Fruit fly (Drosophila melanogaster) whole organism, embryonic: ENCODE measurements around the gene CG42536.

ENCODE experiments used
- Atf-2 ChIP-seq: fragments of 200-800 bp; sonication (Bioruptor generic); optimal IDR thresholded peaks from 2 replicates; lab custom pipeline; 2016; ENCODE audit warnings: missing biosample characterization, missing genetic modification characterization
- B-H1 ChIP-seq: fragments of 200-800 bp; sonication (Bioruptor generic); IDR thresholded peaks from 3 replicates; pipeline ENCODE4 v1.3.6; 2022; ENCODE audit warnings: missing biosample characterization, missing genetic modification characterization
- Bdp1 ChIP-seq: fragments of 200-800 bp; sonication (Bioruptor generic); optimal IDR thresholded peaks from 3 replicates; lab custom pipeline; 2016; ENCODE audit warnings: missing biosample characterization, missing genetic modification characterization
- CG10979 ChIP-seq: fragments of 200-800 bp; sonication (Bioruptor generic); optimal IDR thresholded peaks from 2 replicates; lab custom pipeline; 2018; ENCODE audit warnings: missing biosample characterization, mild to moderate bottlenecking, missing genetic modification characterization, moderate library complexity
- CG11504 ChIP-seq: fragments of 200-800 bp; sonication (Bioruptor generic); optimal IDR thresholded peaks from 3 replicates; lab custom pipeline; 2019; ENCODE audit warnings: missing biosample characterization, mild to moderate bottlenecking, missing genetic modification characterization, moderate library complexity
- CG1233 ChIP-seq: fragments of 200-800 bp; sonication (Bioruptor generic); optimal IDR thresholded peaks from 4 replicates; lab custom pipeline; 2018; ENCODE audit warnings: missing biosample characterization, mild to moderate bottlenecking, missing genetic modification characterization
- CG14710 ChIP-seq: fragments of 200-800 bp; sonication (Bioruptor generic); optimal IDR thresholded peaks from 3 replicates; lab custom pipeline; 2019; ENCODE audit warnings: missing biosample characterization, mild to moderate bottlenecking, missing genetic modification characterization, moderate library complexity
- CG1647 ChIP-seq: fragments of 200-800 bp; sonication (Bioruptor generic); optimal IDR thresholded peaks from 3 replicates; lab custom pipeline; 2016; ENCODE audit warnings: missing biosample characterization, missing genetic modification characterization
- CG17612 ChIP-seq: fragments of 200-800 bp; sonication (Bioruptor generic); IDR thresholded peaks from 2 replicates; pipeline ENCODE4 v1.3.6; 2022; ENCODE audit warnings: missing biosample characterization, missing genetic modification characterization
- CG18011 ChIP-seq: fragments of 200-800 bp; sonication (Bioruptor generic); optimal IDR thresholded peaks from 2 replicates; lab custom pipeline; 2017; ENCODE audit warnings: missing biosample characterization, missing genetic modification characterization, mild to moderate bottlenecking, moderate library complexity, missing genotype
- CG1832 ChIP-seq: fragments of 200-800 bp; sonication (Bioruptor generic); optimal IDR thresholded peaks from 2 replicates; lab custom pipeline; 2017; ENCODE audit warnings: missing biosample characterization, mild to moderate bottlenecking, missing genetic modification characterization, inconsistent platforms
- CG2199 ChIP-seq: fragments of 200-800 bp; sonication (Bioruptor generic); IDR thresholded peaks from 3 replicates; pipeline ENCODE4 v1.3.6; 2022; ENCODE audit warnings: missing biosample characterization, missing genetic modification characterization
- CG2678 ChIP-seq: fragments of 200-800 bp; sonication (Bioruptor generic); optimal IDR thresholded peaks from 3 replicates; lab custom pipeline; 2019; ENCODE audit warnings: missing biosample characterization, mild to moderate bottlenecking, missing genetic modification characterization, moderate library complexity
- CG30020 ChIP-seq: fragments of 200-800 bp; optimal IDR thresholded peaks from 2 replicates; lab custom pipeline; 2019; ENCODE audit warnings: missing biosample characterization, mild to moderate bottlenecking, missing genetic modification characterization, moderate library complexity
- CG30403 ChIP-seq: fragments of 200-800 bp; sonication (Bioruptor generic); optimal IDR thresholded peaks from 3 replicates; lab custom pipeline; 2016; ENCODE audit warnings: missing biosample characterization, missing genetic modification characterization
- CG34422 ChIP-seq: fragments of 200-800 bp; sonication (Bioruptor generic); IDR thresholded peaks from 3 replicates; pipeline ENCODE4 v1.3.6; 2022; ENCODE audit warnings: missing biosample characterization, missing genetic modification characterization
- CG4854 ChIP-seq: fragments of 200-800 bp; sonication (Bioruptor generic); optimal IDR thresholded peaks from 2 replicates; lab custom pipeline; 2016; ENCODE audit warnings: missing biosample characterization, missing genetic modification characterization, inconsistent platforms
- CG6765 ChIP-seq: fragments of 200-800 bp; sonication (Bioruptor generic); optimal IDR thresholded peaks from 3 replicates; lab custom pipeline; 2017; ENCODE audit warnings: missing biosample characterization, mild to moderate bottlenecking, missing genetic modification characterization
- CG9727 ChIP-seq: fragments of 200-800 bp; sonication (Bioruptor generic); optimal IDR thresholded peaks from 3 replicates; lab custom pipeline; 2017; ENCODE audit warnings: missing biosample characterization, mild to moderate bottlenecking, missing genetic modification characterization
- CHES-1-like ChIP-seq: fragments of 200-800 bp; sonication (Bioruptor generic); optimal IDR thresholded peaks from 2 replicates; lab custom pipeline; 2016; ENCODE audit warnings: missing biosample characterization, missing genetic modification characterization
- Camta ChIP-seq: fragments of 200-800 bp; sonication (Bioruptor generic); optimal IDR thresholded peaks from 2 replicates; lab custom pipeline; 2016; ENCODE audit warnings: missing biosample characterization, missing genetic modification characterization
- Drgx ChIP-seq: fragments of 200-800 bp; sonication (Bioruptor generic); IDR thresholded peaks from 2 replicates; pipeline ENCODE4 v1.3.6; 2022; ENCODE audit warnings: missing biosample characterization, missing genetic modification characterization
- Mes4 ChIP-seq: fragments of 200-800 bp; sonication (Bioruptor generic); optimal IDR thresholded peaks from 2 replicates; lab custom pipeline; 2016; ENCODE audit warnings: missing biosample characterization, missing genetic modification characterization
- NFAT ChIP-seq: fragments of 200-800 bp; sonication (Bioruptor generic); IDR thresholded peaks from 2 replicates; pipeline ENCODE4 v1.3.6; 2022; ENCODE audit warnings: missing biosample characterization, missing genetic modification characterization
- Oaz ChIP-seq: fragments of 200-800 bp; sonication (Bioruptor generic); IDR thresholded peaks from 2 replicates; pipeline ENCODE4 v1.3.6; 2022; ENCODE audit warnings: missing biosample characterization, missing genetic modification characterization
- Poxn ChIP-seq: fragments of 200-800 bp; sonication (Bioruptor generic); IDR thresholded peaks from 2 replicates; pipeline ENCODE4 v1.3.6; 2022; ENCODE audit warnings: missing biosample characterization, missing genetic modification characterization
- Ptx1 ChIP-seq: fragments of 200-800 bp; sonication (Bioruptor generic); IDR thresholded peaks from 2 replicates; pipeline ENCODE4 v1.3.6; 2022; ENCODE audit warnings: missing biosample characterization, missing genetic modification characterization
- Rfx ChIP-seq: fragments of 200-800 bp; sonication (Bioruptor generic); IDR thresholded peaks from 2 replicates; pipeline ENCODE4 v1.3.6; 2022; ENCODE audit warnings: missing biosample characterization, missing genetic modification characterization
- Sry-δ ChIP-seq: fragments of 200-800 bp; sonication (Bioruptor generic); optimal IDR thresholded peaks from 2 replicates; lab custom pipeline; 2016; ENCODE audit warnings: missing biosample characterization, missing genetic modification characterization
- TFAM ChIP-seq: fragments of 200-800 bp; sonication (Bioruptor generic); optimal IDR thresholded peaks from 2 replicates; lab custom pipeline; 2017; ENCODE audit warnings: missing biosample characterization, missing genetic modification characterization, inconsistent platforms
- Xbp1 ChIP-seq: fragments of 200-800 bp; sonication (Bioruptor generic); optimal IDR thresholded peaks from 3 replicates; lab custom pipeline; 2016; ENCODE audit warnings: missing biosample characterization, mild to moderate bottlenecking, missing genetic modification characterization
- ap ChIP-seq: fragments of 200-800 bp; sonication (Bioruptor generic); IDR thresholded peaks from 2 replicates; pipeline ENCODE4 v1.3.6; 2022; ENCODE audit warnings: missing biosample characterization, missing genetic modification characterization
- ase ChIP-seq: fragments of 200-800 bp; sonication (Bioruptor generic); IDR thresholded peaks from 3 replicates; pipeline ENCODE4 v1.3.6; 2022; ENCODE audit warnings: missing biosample characterization, missing genetic modification characterization
- croc ChIP-seq: fragments of 200-800 bp; sonication (Bioruptor generic); conservative IDR thresholded peaks from 3 replicates; pipeline ENCODE4 v1.3.6; 2022; ENCODE audit warnings: missing biosample characterization, missing genetic modification characterization
- dati ChIP-seq: fragments of 200-800 bp; sonication (Bioruptor generic); IDR thresholded peaks from 2 replicates; pipeline ENCODE4 v1.3.6; 2022; ENCODE audit warnings: missing biosample characterization, missing genetic modification characterization
- dmrt99B ChIP-seq: fragments of 200-800 bp; sonication (Bioruptor generic); optimal IDR thresholded peaks from 2 replicates; lab custom pipeline; 2018; ENCODE audit warnings: missing biosample characterization, mild to moderate bottlenecking, missing genetic modification characterization, moderate library complexity
- ems ChIP-seq: fragments of 200-800 bp; sonication (Bioruptor generic); optimal IDR thresholded peaks from 3 replicates; lab custom pipeline; 2016; ENCODE audit warnings: missing biosample characterization, missing genetic modification characterization
- en ChIP-seq: fragments of 200-800 bp; sonication (Bioruptor generic); optimal IDR thresholded peaks from 2 replicates; lab custom pipeline; 2016; ENCODE audit warnings: missing biosample characterization, missing genetic modification characterization
- ewg ChIP-seq: fragments of 200-800 bp; sonication (Bioruptor generic); optimal IDR thresholded peaks from 3 replicates; lab custom pipeline; 2017; ENCODE audit warnings: mild to moderate bottlenecking, missing biosample characterization, missing genetic modification reagents, missing genetic modification characterization
- fd96Cb ChIP-seq: fragments of 200-800 bp; sonication (Bioruptor generic); optimal IDR thresholded peaks from 2 replicates; lab custom pipeline; 2018; ENCODE audit warnings: missing biosample characterization, mild to moderate bottlenecking, missing genetic modification characterization, moderate library complexity
- fu2 ChIP-seq: fragments of 200-800 bp; sonication (Bioruptor generic); optimal IDR thresholded peaks from 2 replicates; lab custom pipeline; 2016; ENCODE audit warnings: missing biosample characterization, missing genetic modification characterization
- hb ChIP-seq: fragments of 200-800 bp; sonication (Bioruptor generic); IDR thresholded peaks from 3 replicates; pipeline ENCODE4 v1.3.6; 2022; ENCODE audit warnings: missing biosample characterization, missing genetic modification characterization; ENCODE audit not compliant: partially characterized antibody
- hkb ChIP-seq, 2 experiments: fragments of 200-800 bp in 1 of 2; fragments of >200 bp in 1 of 2; sonication (Bioruptor generic) in 1 of 2; IDR thresholded peaks in 1 of 2; optimal IDR thresholded peaks in 1 of 2; 2 replicates each; pipeline versions ENCODE4 v1.3.6 to Lab custom; 2017 to 2022; ENCODE audit warnings: missing biosample characterization in 1 of 2, missing genetic modification characterization in 1 of 2
- kah ChIP-seq: fragments of 200-800 bp; sonication (Bioruptor generic); optimal IDR thresholded peaks from 2 replicates; lab custom pipeline; 2018; ENCODE audit warnings: missing biosample characterization, mild to moderate bottlenecking, missing genetic modification characterization
- ken ChIP-seq: fragments of 200-800 bp; sonication (Bioruptor generic); IDR thresholded peaks from 3 replicates; pipeline ENCODE4 v1.3.6; 2022; ENCODE audit warnings: missing biosample characterization, missing genetic modification characterization
- knrl ChIP-seq: fragments of 200-800 bp; sonication (Bioruptor generic); IDR thresholded peaks from 3 replicates; pipeline ENCODE4 v1.3.6; 2022; ENCODE audit warnings: missing biosample characterization, missing genetic modification characterization; ENCODE audit not compliant: partially characterized antibody
- otp ChIP-seq: fragments of 200-800 bp; sonication (Bioruptor generic); IDR thresholded peaks from 3 replicates; pipeline ENCODE4, ENCODE4 v1.3.6; 2022; ENCODE audit warnings: missing biosample characterization, missing genetic modification characterization
- sens ChIP-seq: fragments of 200-800 bp; sonication (Bioruptor generic); peaks from one replicate; lab custom pipeline; 2016; ENCODE audit warnings: missing biosample characterization, missing genetic modification characterization
- sisA ChIP-seq: fragments of 200-800 bp; sonication (Bioruptor generic); IDR thresholded peaks from 2 replicates; pipeline ENCODE4 v1.3.6; 2022; ENCODE audit warnings: missing biosample characterization, missing genetic modification characterization
- slp2 ChIP-seq: fragments of 200-800 bp; sonication (Bioruptor generic); optimal IDR thresholded peaks from 2 replicates; lab custom pipeline; 2016; ENCODE audit warnings: missing biosample characterization, missing genetic modification characterization
- trh ChIP-seq: fragments of 200-800 bp; sonication (Bioruptor generic); optimal IDR thresholded peaks from 2 replicates; lab custom pipeline; 2016; ENCODE audit warnings: missing biosample characterization, missing genetic modification characterization
- zfh1 ChIP-seq: fragments of 200-800 bp; sonication (Bioruptor generic); IDR thresholded peaks from 3 replicates; pipeline ENCODE4 v1.3.6; 2022; ENCODE audit warnings: missing biosample characterization, missing genetic modification characterization

CG42536 gene

dm6 chr3L:10648431-10648830 is 18.6 kb upstream of the CG42536 start (continued):
- TF ChIP-seq CG10979 (tag; lab: Kevin White, UChicago): peak; percentile 9
- TF ChIP-seq CG6765: no peak
- no peak for TF ChIP-seq croc (GFP tag; lab: Robert Waterston, UW)
- TF ChIP-seq sisA (GFP tag; lab: Robert Waterston, UW): no peak
- TF ChIP-seq CG4854 (GFP tag; lab: Kevin White, UChicago): no peak
- no peak for TF ChIP-seq CG17612
- TF ChIP-seq CG2199 (GFP tag; lab: Robert Waterston, UW): no peak
- no peak for TF ChIP-seq CG30403
- no peak for TF ChIP-seq Mes4
- TF ChIP-seq CG1832 (GFP tag; lab: Kevin White, UChicago): no peak
- TF ChIP-seq Ptx1 (GFP tag; lab: Robert Waterston, UW): no peak
- TF ChIP-seq Xbp1 (GFP tag; lab: Kevin White, UChicago): peak; percentile 6
- no peak for TF ChIP-seq fu2 (GFP tag; lab: Kevin White, UChicago)
- no peak for TF ChIP-seq kah (GFP tag; lab: Kevin White, UChicago)
- no peak for TF ChIP-seq dati (GFP tag; lab: Robert Waterston, UW)
- no peak for TF ChIP-seq otp
- no peak for TF ChIP-seq hb (GFP tag; lab: Robert Waterston, UW)
- TF ChIP-seq CG11504 (tag; lab: Kevin White, UChicago): no peak
- 0 out of 2 replicates have a peak, but pooled peaks have one; percentile 8 for TF ChIP-seq ap (GFP tag; lab: Robert Waterston, UW)
- TF ChIP-seq CG34422: no peak
- no peak for TF ChIP-seq Rfx (GFP tag; lab: Robert Waterston, UW)
- TF ChIP-seq CG18011 (GFP tag; lab: Kevin White, UChicago): no peak
- TF ChIP-seq zfh1 (GFP tag; lab: Robert Waterston, UW): 0 out of 3 replicates have a peak, but pooled peaks have one; percentile 45
- TF ChIP-seq Sry-δ (GFP tag; lab: Kevin White, UChicago): no peak
- TF ChIP-seq ase (GFP tag; lab: Robert Waterston, UW): no peak
- no peak for TF ChIP-seq NFAT (GFP tag; lab: Robert Waterston, UW)
- TF ChIP-seq Poxn (GFP tag; lab: Robert Waterston, UW): no peak
- TF ChIP-seq B-H1 (GFP tag; lab: Robert Waterston, UW): no peak
- TF ChIP-seq CG1647 (GFP tag; lab: Kevin White, UChicago): no peak
- TF ChIP-seq TFAM: no peak
- no peak for TF ChIP-seq slp2 (GFP tag; lab: Kevin White, UChicago)
- peak; percentile 77 for TF ChIP-seq sens (GFP tag; lab: Kevin White, UChicago)
- no peak for TF ChIP-seq CG14710 (tag; lab: Kevin White, UChicago)
- no peak for TF ChIP-seq knrl (GFP tag; lab: Robert Waterston, UW)
- no peak for TF ChIP-seq trh (GFP tag; lab: Kevin White, UChicago)
- TF ChIP-seq CG9727 (GFP tag; lab: Kevin White, UChicago): peak; percentile 4
- TF ChIP-seq Drgx: peak; percentile 62
- no peak for TF ChIP-seq ewg (GFP tag; lab: Kevin White, UChicago)
- TF ChIP-seq Oaz (GFP tag; lab: Robert Waterston, UW): no peak
- no peak for TF ChIP-seq CG1233
- no peak for TF ChIP-seq CG2678 (tag; lab: Kevin White, UChicago)
- TF ChIP-seq hkb (optimal IDR thresholded peaks at IDR 0.05; lab: Kevin White, UChicago): no peak
- peak; percentile 35; the same call in 1 of the 2 replicates for TF ChIP-seq hkb (GFP tag; IDR thresholded peaks at IDR 0.05; lab: Robert Waterston, UW)
- TF ChIP-seq CG30020 (tag; lab: Kevin White, UChicago): no peak
- TF ChIP-seq Camta: no peak
- TF ChIP-seq dmrt99B (tag; lab: Kevin White, UChicago): no peak
- no peak for TF ChIP-seq ken
- TF ChIP-seq ems: no peak
- no peak for TF ChIP-seq CHES-1-like (GFP tag; lab: Kevin White, UChicago)
- TF ChIP-seq Bdp1 (GFP tag; lab: Kevin White, UChicago): no peak
- TF ChIP-seq fd96Cb: no peak
- TF ChIP-seq en (GFP tag; lab: Kevin White, UChicago): no peak
- TF ChIP-seq Atf-2 (GFP tag; lab: Kevin White, UChicago): no peak
